Worm (Caenorhabditis elegans) whole organism, dauer: ENCODE results near the gene cnc-11.

Experiments
- unc-62 ChIP-seq: sonication (generic microtip); optimal IDR thresholded peaks from 2 replicates; lab custom pipeline; 2017; ENCODE audit warnings: missing biosample characterization, missing genetic modification reagents, missing genetic modification characterization

Gene cnc-11

DNA sequence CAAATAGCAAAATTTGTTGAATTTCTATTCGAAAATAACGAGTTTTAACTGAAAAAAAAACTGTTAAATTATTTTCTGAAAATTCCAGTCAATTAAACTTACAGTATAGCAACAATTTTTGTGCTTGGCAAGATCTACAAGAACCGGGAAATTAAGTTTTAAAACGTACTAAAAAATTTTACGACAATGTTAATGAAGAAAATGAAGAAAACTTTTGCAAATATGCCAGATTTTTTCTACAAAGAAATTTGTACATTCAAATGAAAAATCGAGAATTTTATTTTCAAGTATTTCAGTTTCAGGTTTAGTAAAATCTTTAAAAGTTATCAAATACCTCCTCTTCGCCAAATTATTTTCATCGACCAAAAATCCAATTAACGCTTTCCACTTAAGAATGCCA lies at the start of gene cnc-11:
Gene cnc-11, plus strand, starts transcription at position 301 of the 400 bp plus-strand sequence.
- no peak for TF ChIP-seq unc-62 (GFP tag; lab: Kevin White, UChicago)

DNA sequence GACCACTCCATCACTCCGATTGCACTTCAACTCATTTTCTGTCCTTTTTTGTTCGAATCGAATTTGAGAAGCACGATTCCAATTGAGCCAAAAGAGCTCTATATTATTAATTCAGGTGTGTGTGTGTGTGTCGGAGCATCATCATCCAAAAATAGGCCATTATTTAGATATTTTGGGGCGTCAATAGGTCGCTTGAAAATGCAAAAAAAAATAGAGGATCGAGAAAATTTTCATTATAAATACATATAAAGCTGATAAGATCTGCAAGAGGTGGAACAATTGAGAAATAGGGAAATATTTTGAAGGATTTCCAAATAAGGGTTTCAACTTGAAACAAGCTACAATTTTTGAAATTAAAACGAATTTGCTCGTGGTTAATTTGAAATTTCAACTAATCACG lies 49.2 kb upstream of the cnc-11 start, which contains the start of gene Y75B7AR.1:
Gene Y75B7AR.1, minus strand, starts transcription at position 101 of the 400 bp plus-strand sequence.
- no peak for TF ChIP-seq unc-62 (GFP tag; lab: Kevin White, UChicago)

ce11 chrV:1408116-1408515 lies 34.0 kb upstream of the cnc-11 start:
- TF ChIP-seq unc-62 (GFP tag; lab: Kevin White, UChicago): no peak

DNA sequence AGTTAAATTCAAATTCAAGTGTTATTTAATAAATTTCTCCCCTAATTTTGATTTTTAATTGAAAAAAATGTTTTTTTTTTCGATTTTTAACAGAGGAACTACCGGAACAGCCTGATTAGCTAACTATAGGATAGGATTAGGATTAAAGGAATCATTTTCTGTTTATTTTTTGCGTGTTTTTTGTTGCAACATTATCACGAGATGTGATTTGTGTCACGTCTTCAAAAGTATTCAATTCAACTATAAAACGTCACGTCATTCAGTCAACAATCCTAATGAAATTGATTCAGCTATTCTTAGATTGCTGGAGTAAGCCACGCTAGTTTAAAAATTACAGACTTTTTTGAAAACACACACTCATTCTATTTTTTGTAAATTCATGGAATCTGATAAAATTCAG lies 31.4 kb upstream of the cnc-11 start:
- no peak for TF ChIP-seq unc-62 (GFP tag; lab: Kevin White, UChicago)

- TF ChIP-seq unc-62 (GFP tag; lab: Kevin White, UChicago): no peak
These were observed 30.7 kb upstream of the cnc-11 start, which contains the start of gene snt-5 for ce11 chrV:1411459-1411858. snt-5 (minus strand) TSS chrV:1411559.

ce11 chrV:1414615-1415433 lies 27.3 kb upstream of the cnc-11 start:
- no peak for TF ChIP-seq unc-62 (GFP tag; lab: Kevin White, UChicago)

ce11 chrV:1416154-1416553 lies 26.0 kb upstream of the cnc-11 start:
- no peak for TF ChIP-seq unc-62 (GFP tag; lab: Kevin White, UChicago)

ce11 chrV:1422269-1422668 lies 19.9 kb upstream of the cnc-11 start:
- no peak for TF ChIP-seq unc-62 (GFP tag; lab: Kevin White, UChicago)

DNA sequence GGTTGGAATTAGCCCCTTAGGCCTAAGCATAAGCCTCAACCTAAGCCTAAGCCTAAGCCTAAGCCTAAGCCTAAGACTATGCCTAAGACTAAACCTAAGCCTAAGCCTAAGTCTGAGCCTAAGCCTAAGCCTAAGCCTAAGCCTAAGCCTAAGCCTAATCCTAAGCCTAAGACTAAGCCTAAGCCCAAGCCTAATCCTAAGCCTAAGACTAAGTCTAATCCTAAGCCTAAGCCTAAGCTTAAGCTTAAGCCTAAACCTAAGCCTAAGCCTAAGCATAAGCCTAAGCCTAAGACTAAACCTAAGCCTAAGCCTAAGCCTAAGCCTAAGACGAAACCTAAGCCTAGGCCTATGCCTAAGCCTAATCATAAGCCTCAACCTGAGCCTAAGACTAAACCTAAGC lies 18.8 kb upstream of the cnc-11 start:
- TF ChIP-seq unc-62 (GFP tag; lab: Kevin White, UChicago): no peak

DNA sequence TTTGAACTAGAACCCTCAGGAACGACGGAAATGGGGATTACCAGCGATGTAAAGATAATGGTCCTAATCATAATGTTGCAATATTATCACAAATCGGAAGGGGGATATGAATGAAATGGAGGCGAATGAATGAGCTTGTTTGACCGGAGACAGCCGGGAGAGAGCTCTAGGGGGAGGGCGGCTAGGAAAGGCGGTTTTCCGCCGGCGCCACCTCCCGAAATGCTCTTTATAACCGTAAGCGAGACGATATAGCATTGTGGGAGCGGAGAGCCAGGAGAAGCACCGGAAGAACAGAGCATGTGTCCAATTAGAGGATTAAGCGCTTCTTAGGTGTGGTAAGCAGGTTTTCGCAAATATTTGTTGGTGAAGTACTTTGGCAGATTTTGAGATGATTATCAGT lies 16.5 kb upstream of the cnc-11 start, which contains the start of gene R12A1.3:
Gene R12A1.3, minus strand, starts transcription at position 200 of the 400 bp plus-strand sequence.
- TF ChIP-seq unc-62 (GFP tag; lab: Kevin White, UChicago): no peak

DNA sequence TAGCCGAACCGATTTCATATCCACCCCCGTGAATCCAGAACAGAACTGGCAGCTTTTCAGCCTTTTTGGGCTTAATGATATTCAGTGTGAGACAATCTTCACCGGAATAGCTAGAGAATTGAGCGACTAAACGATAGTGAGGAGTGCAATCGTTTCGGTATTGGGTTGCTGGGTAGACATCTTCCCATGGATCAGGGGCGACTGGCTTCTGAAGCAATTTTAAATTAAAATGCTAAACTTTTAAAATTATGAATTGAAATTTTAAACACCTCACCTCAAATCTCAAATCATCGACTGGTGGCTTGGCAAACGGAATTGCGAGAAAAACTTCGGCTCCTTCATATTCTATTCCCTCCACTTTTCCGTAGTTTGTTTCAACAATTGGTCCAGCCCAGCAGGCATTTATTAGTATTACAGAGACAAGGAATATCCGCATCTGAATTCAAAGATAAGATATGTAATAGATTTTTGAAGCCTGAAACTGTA lies 10.4 kb upstream of the cnc-11 start, which contains the start of gene ges-1:
Gene ges-1, minus strand, starts transcription at position 436 of the 486 bp plus-strand sequence.
- no peak for TF ChIP-seq unc-62 (GFP tag; lab: Kevin White, UChicago)

DNA sequence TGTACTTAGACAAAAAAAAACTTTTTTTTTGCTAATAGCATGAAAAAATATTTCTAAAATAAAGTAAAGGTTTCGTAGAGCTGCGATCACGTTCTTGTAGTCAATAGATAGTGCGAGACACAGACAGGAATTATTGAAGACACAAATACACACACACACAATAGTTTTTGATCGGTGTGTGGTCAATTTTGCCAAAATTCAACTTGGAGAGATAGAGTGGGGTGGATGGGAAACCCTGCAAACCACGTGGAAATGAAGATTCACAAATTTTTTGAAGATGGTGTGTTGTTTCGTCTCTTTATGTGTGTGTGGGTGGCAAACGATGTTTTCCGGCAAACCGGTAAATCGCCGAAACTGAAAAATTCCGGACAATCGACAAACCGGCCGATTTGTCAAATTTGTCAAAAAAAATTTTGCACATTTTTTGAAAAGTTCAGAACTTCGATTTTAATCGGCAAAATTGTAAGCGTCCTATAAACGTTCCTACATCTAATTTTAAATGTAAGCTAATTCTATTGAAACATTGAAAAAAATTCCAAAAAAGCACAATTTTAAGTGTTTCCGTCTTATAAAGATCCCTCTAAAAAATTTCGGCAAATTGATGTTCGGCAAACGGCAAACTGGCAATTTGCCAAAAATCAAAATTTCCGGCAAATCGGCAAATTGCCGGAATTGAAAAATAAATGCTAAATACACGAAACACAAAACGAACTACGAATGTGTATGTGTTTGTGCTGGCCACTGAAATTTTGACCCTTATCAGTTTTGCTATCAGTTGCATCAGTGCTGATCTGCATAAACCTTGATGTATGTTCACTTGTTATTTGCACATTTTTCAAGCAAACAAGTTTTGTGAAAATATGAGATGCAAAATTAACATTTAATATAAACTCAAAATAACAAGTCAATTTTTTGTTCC lies 9.4 kb upstream of the cnc-11 start:
- no peak for TF ChIP-seq unc-62 (GFP tag; lab: Kevin White, UChicago)

DNA sequence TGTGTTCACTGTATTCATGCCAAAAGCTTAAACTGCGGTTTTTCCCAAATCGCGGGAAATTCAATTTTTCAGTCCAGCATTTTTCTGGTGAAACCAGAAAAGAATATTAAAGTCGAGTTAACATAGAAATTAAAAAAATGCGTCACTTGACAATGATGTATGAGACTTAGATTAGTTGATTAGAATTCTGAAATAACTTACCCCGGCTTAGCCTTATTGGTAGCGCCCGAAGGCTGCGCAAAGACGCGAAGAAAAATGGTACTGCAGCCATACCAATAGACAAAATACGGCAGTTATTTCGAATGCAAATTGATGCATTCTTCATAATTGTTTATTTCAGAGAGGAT lies 8.8 kb upstream of the cnc-11 start:
- TF ChIP-seq unc-62 (GFP tag; lab: Kevin White, UChicago): no peak

- no peak for TF ChIP-seq unc-62 (GFP tag; lab: Kevin White, UChicago)
These were observed 7.7 kb upstream of the cnc-11 start for ce11 chrV:1434398-1434797.

ce11 chrV:1435106-1435505 lies 7.0 kb upstream of the cnc-11 start:
- no peak for TF ChIP-seq unc-62 (GFP tag; lab: Kevin White, UChicago)

DNA sequence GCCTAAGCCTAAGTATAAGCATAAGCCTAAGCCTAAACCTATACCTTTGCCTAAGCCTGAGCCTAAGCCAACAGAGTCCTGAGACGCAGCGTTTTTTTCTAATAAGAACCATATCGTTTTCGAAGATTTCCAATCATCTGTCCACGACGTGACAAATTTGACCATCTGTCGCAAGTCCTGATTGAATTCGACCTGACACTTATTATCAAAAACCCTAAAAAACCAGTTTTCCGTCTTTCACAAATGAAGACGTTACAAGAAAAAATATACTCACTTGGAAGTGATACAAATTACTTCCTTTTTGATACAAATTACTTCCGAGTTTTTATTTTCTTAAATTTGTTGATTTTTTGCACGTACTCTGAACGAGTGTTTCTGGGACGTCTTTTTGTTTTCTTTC lies 3.9 kb upstream of the cnc-11 start:
- TF ChIP-seq unc-62 (GFP tag; lab: Kevin White, UChicago): no peak
